Worm (Caenorhabditis elegans): ENCODE results near the gene try-1.

The try-1 gene

ce11 chrII:4946775-4947174 is 2.6 kb downstream of the try-1 start (continued):
- no peak for TF ChIP-seq aha-1 (tag; optimal IDR thresholded peaks at IDR 0.05)
- no peak for TF ChIP-seq nhr-11 (tag; optimal IDR thresholded peaks at IDR 0.05)
- TF ChIP-seq lin-15B (tag; optimal IDR thresholded peaks at IDR 0.05) = no peak
- no peak for TF ChIP-seq unc-86 (tag; optimal IDR thresholded peaks at IDR 0.05)
- no peak for TF ChIP-seq hlh-17 (GFP tag; optimal IDR thresholded peaks at IDR 0.05; ENCODE audit: borderline replicate concordance)
- TF ChIP-seq unc-98 (GFP tag; IDR thresholded peaks at IDR 0.05) = no peak
- peak; percentile 6 for TF ChIP-seq nhr-71 (tag; optimal IDR thresholded peaks at IDR 0.05)
- TF ChIP-seq isw-1 (GFP tag; IDR thresholded peaks at IDR 0.05) = no peak
- no peak for TF ChIP-seq lin-39 (tag; optimal IDR thresholded peaks at IDR 0.05)
- no peak for TF ChIP-seq nhr-19 (GFP tag; conservative IDR thresholded peaks at IDR 0.05)
- peak; percentile 12 for TF ChIP-seq rnt-1 (tag; optimal IDR thresholded peaks at IDR 0.05)
- TF ChIP-seq tlp-1 (tag; optimal IDR thresholded peaks at IDR 0.05) = no peak
- peak; percentile 31 to 43 for TF ChIP-seq efl-1 (optimal IDR thresholded peaks at IDR 0.05)
- TF ChIP-seq efl-1 (GFP tag; optimal IDR thresholded peaks at IDR 0.05 in 1 of 2) = peak; percentile 49 to 88
- no peak for TF ChIP-seq fkh-8 (tag; optimal IDR thresholded peaks at IDR 0.05)
- TF ChIP-seq C04F5.9 (tag; optimal IDR thresholded peaks at IDR 0.05) = no peak
- no peak for TF ChIP-seq nhr-85 (tag)
- no peak for TF ChIP-seq egl-13 (tag; optimal IDR thresholded peaks at IDR 0.05)
- no peak for TF ChIP-seq zip-4 (GFP tag; optimal IDR thresholded peaks at IDR 0.05)
- peak; percentile 40 for TF ChIP-seq snu-23 (GFP tag; optimal IDR thresholded peaks at IDR 0.05)
- TF ChIP-seq ama-1 (optimal IDR thresholded peaks at IDR 0.05) = no peak
- no peak for TF ChIP-seq sptf-1 (tag; optimal IDR thresholded peaks at IDR 0.05)
- TF ChIP-seq F16B12.6 (tag; optimal IDR thresholded peaks at IDR 0.05) = peak; percentile 84
- no peak for TF ChIP-seq mef-2 (tag; optimal IDR thresholded peaks at IDR 0.05)

ce11 chrII:4945695-4946094 is 3.6 kb downstream of the try-1 start, which contains the start of the genes gldi-11 and ZK546.2:
TSS of gene gldi-11 (minus strand) at chrII:4945789.
TSS of gene ZK546.2 (plus strand) at chrII:4946027.
- TF ChIP-seq xbp-1 (tag; optimal IDR thresholded peaks at IDR 0.05) = no peak
- no peak for TF ChIP-seq ceh-90 (tag; optimal IDR thresholded peaks at IDR 0.05)
- no peak for TF ChIP-seq unc-130 (tag; optimal IDR thresholded peaks at IDR 0.05)
- peak; percentile 1 for TF ChIP-seq elt-2 (tag; optimal IDR thresholded peaks at IDR 0.05)
- no peak for TF ChIP-seq alr-1 (tag; optimal IDR thresholded peaks at IDR 0.05; ENCODE audit: borderline replicate concordance)
- no peak for TF ChIP-seq hpl-2 (GFP tag; optimal IDR thresholded peaks at IDR 0.05)
- no peak for TF ChIP-seq snu-23 (GFP tag; optimal IDR thresholded peaks at IDR 0.05)
- TF ChIP-seq unc-86 (tag; optimal IDR thresholded peaks at IDR 0.05) = no peak
- no peak for TF ChIP-seq pax-3 (tag; optimal IDR thresholded peaks at IDR 0.05)
- TF ChIP-seq egl-27 (tag; optimal IDR thresholded peaks at IDR 0.05) = no peak
- no peak for TF ChIP-seq nhr-237 (tag; optimal IDR thresholded peaks at IDR 0.05)
- TF ChIP-seq nhr-11 (tag; optimal IDR thresholded peaks at IDR 0.05) = no peak
- TF ChIP-seq F16B12.6 (tag; optimal IDR thresholded peaks at IDR 0.05) = peak; percentile 11
- TF ChIP-seq nhr-84 (tag; optimal IDR thresholded peaks at IDR 0.05) = no peak
- no peak for TF ChIP-seq swsn-7 (tag; optimal IDR thresholded peaks at IDR 0.05)
- TF ChIP-seq elt-3 (tag; optimal IDR thresholded peaks at IDR 0.05) = no peak
- TF ChIP-seq ama-1 (optimal IDR thresholded peaks at IDR 0.05) = no peak
- TF ChIP-seq fkh-10 (GFP tag; optimal IDR thresholded peaks at IDR 0.05) = no peak
- TF ChIP-seq fos-1 (tag; optimal IDR thresholded peaks at IDR 0.05) = no peak
- no peak for TF ChIP-seq C04F5.9 (tag; optimal IDR thresholded peaks at IDR 0.05)
- no peak for TF ChIP-seq C34B4.2 (tag; optimal IDR thresholded peaks at IDR 0.05)
- no peak for TF ChIP-seq nhr-85 (tag)
- no peak for TF ChIP-seq dsc-1 (tag; optimal IDR thresholded peaks at IDR 0.05)
- TF ChIP-seq nhr-90 (tag; optimal IDR thresholded peaks at IDR 0.05; ENCODE audit: poor library complexity) = peak; percentile 1
- TF ChIP-seq rnt-1 (tag; optimal IDR thresholded peaks at IDR 0.05) = no peak
- TF ChIP-seq lin-13 (GFP tag; optimal IDR thresholded peaks at IDR 0.05) = no peak
- TF ChIP-seq lsy-2 (tag; optimal IDR thresholded peaks at IDR 0.05) = peak in 1 of 2 experiments; percentile 46
- TF ChIP-seq aha-1 (tag; optimal IDR thresholded peaks at IDR 0.05) = no peak
- TF ChIP-seq aly-2 (tag; optimal IDR thresholded peaks at IDR 0.05) = no peak
- peak in 1 of 2 experiments; percentile 31 for TF ChIP-seq lin-35 (GFP tag; optimal IDR thresholded peaks at IDR 0.05)
- TF ChIP-seq jun-1 (tag; optimal IDR thresholded peaks at IDR 0.05) = no peak
- TF ChIP-seq nhr-12 (tag; optimal IDR thresholded peaks at IDR 0.05) = no peak
- no peak for TF ChIP-seq nhr-76 (tag; optimal IDR thresholded peaks at IDR 0.05)
- no peak for TF ChIP-seq nhr-47 (tag; optimal IDR thresholded peaks at IDR 0.05)
- TF ChIP-seq skn-1 (tag; optimal IDR thresholded peaks at IDR 0.05) = peak; percentile 5
- TF ChIP-seq isw-1 (GFP tag; IDR thresholded peaks at IDR 0.05) = no peak
- TF ChIP-seq lin-39 (tag; optimal IDR thresholded peaks at IDR 0.05) = no peak
- TF ChIP-seq dpl-1 (GFP tag; optimal IDR thresholded peaks at IDR 0.05) = peak in 1 of 3 experiments; percentile 14
- TF ChIP-seq efl-1 (optimal IDR thresholded peaks at IDR 0.05) = no peak
- peak in 1 of 2 experiments; percentile 89 for TF ChIP-seq efl-1 (GFP tag; optimal IDR thresholded peaks at IDR 0.05 in 1 of 2)
- TF ChIP-seq sup-37 (GFP tag; optimal IDR thresholded peaks at IDR 0.05) = no peak

Data from whole organism, L1 larva.